Fruit fly (Drosophila melanogaster) whole organism, pupa: ENCODE measurements around the gene CG6171.

Source experiments
- CG13204 ChIP-seq: fragments of 200-800 bp; sonication (Bioruptor generic); optimal IDR thresholded peaks from 2 replicates; lab custom pipeline; 2018; ENCODE audit warnings: missing biosample characterization, mild to moderate bottlenecking, missing genetic modification characterization, moderate library complexity
- CG15710 ChIP-seq: fragments of 200-800 bp; sonication (Bioruptor generic); optimal IDR thresholded peaks from 2 replicates; lab custom pipeline; 2018; ENCODE audit warnings: missing biosample characterization, mild to moderate bottlenecking, missing genetic modification characterization, moderate library complexity
- CG17806 ChIP-seq: fragments of 200-800 bp; sonication (Bioruptor generic); optimal IDR thresholded peaks from 2 replicates; lab custom pipeline; 2018; ENCODE audit warnings: missing biosample characterization, mild to moderate bottlenecking, missing genetic modification characterization, moderate library complexity
- CG32121 ChIP-seq: fragments of 200-800 bp; sonication (Bioruptor generic); IDR thresholded peaks from 2 replicates; pipeline ENCODE4 v1.3.6; 2022; ENCODE audit warnings: missing biosample characterization, missing genetic modification characterization
- CG34367 ChIP-seq: fragments of 200-800 bp; sonication (Bioruptor generic); optimal IDR thresholded peaks from 2 replicates; lab custom pipeline; 2018; ENCODE audit warnings: missing biosample characterization, mild to moderate bottlenecking, missing genetic modification characterization
- CG8159 ChIP-seq: fragments of 200-800 bp; sonication (Bioruptor generic); optimal IDR thresholded peaks from 3 replicates; lab custom pipeline; 2018; ENCODE audit warnings: missing biosample characterization, mild to moderate bottlenecking, missing genetic modification characterization, moderate library complexity
- CG9948 ChIP-seq: fragments of 200-800 bp; sonication (Bioruptor generic); optimal IDR thresholded peaks from 2 replicates; lab custom pipeline; 2018; ENCODE audit warnings: missing biosample characterization, mild to moderate bottlenecking, missing genetic modification characterization, moderate library complexity
- D1 ChIP-seq: fragments of 200-800 bp; sonication (Bioruptor generic); optimal IDR thresholded peaks from 2 replicates; lab custom pipeline; 2018; ENCODE audit warnings: missing biosample characterization, mild to moderate bottlenecking, missing genetic modification characterization, moderate library complexity
- EcR ChIP-seq: fragments of 200-800 bp; sonication (Bioruptor generic); optimal IDR thresholded peaks from 3 replicates; lab custom pipeline; 2019; ENCODE audit warnings: missing biosample characterization, missing genetic modification characterization, mild to moderate bottlenecking, moderate library complexity, missing genetic modification reagents
- Ets98B ChIP-seq: fragments of 200-800 bp; sonication (Bioruptor generic); IDR thresholded peaks from 2 replicates; pipeline ENCODE4 v1.3.6; 2022; ENCODE audit warnings: missing biosample characterization, missing genetic modification characterization
- Snoo ChIP-seq: fragments of 200-800 bp; sonication (Bioruptor generic); optimal IDR thresholded peaks from 3 replicates; lab custom pipeline; 2017; ENCODE audit warnings: missing biosample characterization, mild to moderate bottlenecking, missing genetic modification characterization, inconsistent platforms
- fd96Ca ChIP-seq: fragments of 200-800 bp; sonication (Bioruptor generic); IDR thresholded peaks from 3 replicates; pipeline ENCODE4 v1.3.6; 2022; ENCODE audit warnings: missing biosample characterization, missing genetic modification characterization
- gl ChIP-seq: fragments of 200-800 bp; sonication (Bioruptor generic); optimal IDR thresholded peaks from 2 replicates; lab custom pipeline; 2018; ENCODE audit warnings: missing biosample characterization, mild to moderate bottlenecking, missing genetic modification characterization

dm6 chr3R:15316326-15316725, 47.3 kb downstream of the CG6171 start, which contains the start of gene CG14866:
- no peak for TF ChIP-seq CG8159 (tag; lab: Kevin White, UChicago)
- no peak for TF ChIP-seq CG32121 (GFP tag; lab: Robert Waterston, UW)
- no peak for TF ChIP-seq CG17806 (tag; lab: Kevin White, UChicago)
- no peak for TF ChIP-seq EcR (GFP tag; lab: Kevin White, UChicago)
- TF ChIP-seq CG13204 (GFP tag; lab: Kevin White, UChicago) = no peak
- no peak for TF ChIP-seq D1 (tag; lab: Kevin White, UChicago)
- no peak for TF ChIP-seq CG34367 (tag; lab: Kevin White, UChicago)
- no peak for TF ChIP-seq CG9948
- TF ChIP-seq fd96Ca (GFP tag; lab: Robert Waterston, UW) = no peak
- no peak for TF ChIP-seq CG15710
- TF ChIP-seq gl (tag; lab: Kevin White, UChicago) = no peak
- TF ChIP-seq Ets98B (GFP tag; lab: Robert Waterston, UW) = no peak
- TF ChIP-seq Snoo (tag; lab: Kevin White, UChicago) = no peak
